Fruit fly (Drosophila melanogaster) whole organism, prepupa: ENCODE results near the gene Ten-m.

ENCODE experiments used
- Blimp-1 ChIP-seq: fragments of 200-800 bp; sonication (Bioruptor generic); optimal IDR thresholded peaks from 3 replicates; lab custom pipeline; 2017; ENCODE audit warnings: missing biosample characterization, missing genetic modification characterization, mild to moderate bottlenecking, moderate library complexity, missing genetic modification reagents
- CG10631 ChIP-seq: fragments of 200-800 bp; sonication (Bioruptor generic); optimal IDR thresholded peaks from 2 replicates; lab custom pipeline; 2016; ENCODE audit warnings: missing biosample characterization, missing genetic modification characterization
- CG10669 ChIP-seq: fragments of 200-800 bp; sonication (Bioruptor generic); optimal IDR thresholded peaks from 3 replicates; lab custom pipeline; 2018; ENCODE audit warnings: missing biosample characterization, mild to moderate bottlenecking, missing genetic modification characterization, moderate library complexity
- CG3032 ChIP-seq: fragments of 200-800 bp; optimal IDR thresholded peaks from 2 replicates; lab custom pipeline; 2019; ENCODE audit warnings: missing biosample characterization, mild to moderate bottlenecking, missing genetic modification characterization, moderate library complexity
- CG32006 ChIP-seq: fragments of 200-800 bp; sonication (Bioruptor generic); optimal IDR thresholded peaks from 3 replicates; lab custom pipeline; 2017; ENCODE audit warnings: missing biosample characterization, mild to moderate bottlenecking, missing genetic modification characterization
- CG4318 ChIP-seq: fragments of 200-800 bp; sonication (Bioruptor generic); optimal IDR thresholded peaks from 3 replicates; lab custom pipeline; 2017; ENCODE audit warnings: missing biosample characterization, mild to moderate bottlenecking, missing genetic modification characterization
- CG6163 ChIP-seq: fragments of 200-800 bp; sonication (Bioruptor generic); IDR thresholded peaks from 3 replicates; pipeline ENCODE4 v1.3.6; 2022; ENCODE audit warnings: missing biosample characterization, missing genetic modification characterization
- CG6276 ChIP-seq: fragments of 200-800 bp; sonication (Bioruptor generic); optimal IDR thresholded peaks from 2 replicates; lab custom pipeline; 2017; ENCODE audit warnings: missing biosample characterization, mild to moderate bottlenecking, missing genetic modification characterization
- CG6854 ChIP-seq: fragments of 200-800 bp; sonication (Bioruptor generic); optimal IDR thresholded peaks from 2 replicates; lab custom pipeline; 2017; ENCODE audit warnings: missing biosample characterization, mild to moderate bottlenecking, missing genetic modification characterization
- CG7368 ChIP-seq: fragments of 200-800 bp; sonication (Bioruptor generic); optimal IDR thresholded peaks from 3 replicates; lab custom pipeline; 2016; ENCODE audit warnings: missing biosample characterization, missing genetic modification characterization
- CG8119 ChIP-seq: fragments of 200-800 bp; sonication (Bioruptor generic); IDR thresholded peaks from 3 replicates; pipeline ENCODE4 v1.3.6; 2022; ENCODE audit warnings: missing biosample characterization, missing genetic modification characterization
- CG8319 ChIP-seq: fragments of 200-800 bp; sonication (Bioruptor generic); optimal IDR thresholded peaks from 3 replicates; lab custom pipeline; 2016; ENCODE audit warnings: missing biosample characterization, missing genetic modification characterization
- Eip75B ChIP-seq: fragments of 200-800 bp; sonication (Bioruptor generic); optimal IDR thresholded peaks from 3 replicates; lab custom pipeline; 2016; ENCODE audit warnings: missing biosample characterization, missing genetic modification characterization
- Eip93F ChIP-seq: fragments of 200-800 bp; sonication (Bioruptor generic); optimal IDR thresholded peaks from 2 replicates; lab custom pipeline; 2016; ENCODE audit warnings: missing biosample characterization, mild to moderate bottlenecking, missing genetic modification characterization
- Hr39 ChIP-seq: fragments of 200-800 bp; sonication (Bioruptor generic); optimal IDR thresholded peaks from 2 replicates; lab custom pipeline; 2016; ENCODE audit warnings: missing biosample characterization, missing genetic modification characterization
- Lpt ChIP-seq: fragments of 200-800 bp; sonication (Bioruptor generic); optimal IDR thresholded peaks from 3 replicates; lab custom pipeline; 2016; ENCODE audit warnings: missing biosample characterization, missing genetic modification characterization
- Met ChIP-seq: fragments of 200-800 bp; sonication (Bioruptor generic); optimal IDR thresholded peaks from 3 replicates; lab custom pipeline; 2016; ENCODE audit warnings: missing biosample characterization, missing genetic modification characterization
- Sox102F ChIP-seq: fragments of 200-800 bp; sonication (Bioruptor generic); optimal IDR thresholded peaks from 2 replicates; lab custom pipeline; 2016; ENCODE audit warnings: missing biosample characterization, mild to moderate bottlenecking, missing genetic modification characterization
- Sox14 ChIP-seq: fragments of 200-800 bp; sonication (Bioruptor generic); optimal IDR thresholded peaks from 3 replicates; lab custom pipeline; 2016; ENCODE audit warnings: missing biosample characterization, missing genetic modification characterization
- acj6 ChIP-seq: fragments of 200-800 bp; sonication (Bioruptor generic); optimal IDR thresholded peaks from 3 replicates; lab custom pipeline; 2016; ENCODE audit warnings: missing biosample characterization, missing genetic modification characterization
- dac ChIP-seq: fragments of 200-800 bp; sonication (Bioruptor generic); optimal IDR thresholded peaks from 2 replicates; lab custom pipeline; 2017; ENCODE audit warnings: missing biosample characterization, mild to moderate bottlenecking, missing genetic modification characterization
- dsx ChIP-seq: fragments of 200-800 bp; optimal IDR thresholded peaks from 3 replicates; lab custom pipeline; 2019; ENCODE audit warnings: missing biosample characterization, mild to moderate bottlenecking, missing genetic modification characterization, moderate library complexity; ENCODE audit not compliant: poor library complexity, severe bottlenecking
- eg ChIP-seq: fragments of 200-800 bp; sonication (Bioruptor generic); IDR thresholded peaks from 3 replicates; pipeline ENCODE4 v1.3.6; 2022; ENCODE audit warnings: missing biosample characterization, missing genetic modification characterization
- lz ChIP-seq: fragments of 200-800 bp; sonication (Bioruptor generic); optimal IDR thresholded peaks from 3 replicates; lab custom pipeline; 2016; ENCODE audit warnings: missing biosample characterization, missing genetic modification characterization
- net ChIP-seq: fragments of 200-800 bp; sonication (Bioruptor generic); optimal IDR thresholded peaks from 3 replicates; lab custom pipeline; 2016; ENCODE audit warnings: missing biosample characterization, missing genetic modification characterization
- pdm3 ChIP-seq: fragments of 200-800 bp; sonication (Bioruptor generic); optimal IDR thresholded peaks from 3 replicates; lab custom pipeline; 2016; ENCODE audit warnings: missing biosample characterization, missing genetic modification characterization
- salr ChIP-seq, 2 experiments: fragments of 200-800 bp; sonication (Bioruptor generic); optimal IDR thresholded peaks; 3 replicates each; lab custom pipeline; 2016 to 2018; ENCODE audit warnings: missing biosample characterization in 2 of 2, missing genetic modification characterization in 2 of 2, mild to moderate bottlenecking in 1 of 2
- ss ChIP-seq, 2 experiments: fragments of 200-800 bp; sonication (Bioruptor generic); optimal IDR thresholded peaks; 2 replicates in 1 of 2; 3 replicates in 1 of 2; lab custom pipeline; 2017 to 2018; ENCODE audit warnings: mild to moderate bottlenecking in 2 of 2, missing biosample characterization in 2 of 2, missing genetic modification characterization in 2 of 2, moderate library complexity in 1 of 2

Gene Ten-m

dm6 chr3L:22262797-22263423 is 144.8 kb downstream of the Ten-m start, which contains the start of the genes Rich and Ddx1 (continued):
- no peak for TF ChIP-seq CG10631
- TF ChIP-seq CG7368 (GFP tag; lab: Kevin White, UChicago): no peak
- TF ChIP-seq Lpt (GFP tag; lab: Kevin White, UChicago): no peak
- no peak for TF ChIP-seq salr (GFP tag; optimal IDR thresholded peaks at IDR 0.05; lab: Kevin White, UChicago)
- TF ChIP-seq CG8119: no peak
- peak; percentile 23 for TF ChIP-seq CG8319
- TF ChIP-seq CG4318: no peak
- peak; percentile 52 for TF ChIP-seq acj6 (GFP tag; lab: Kevin White, UChicago)
- TF ChIP-seq dsx: no peak
- peak; percentile 41 for TF ChIP-seq Sox14 (GFP tag; lab: Kevin White, UChicago)
- TF ChIP-seq dac: no peak
- no peak for TF ChIP-seq CG6854 (GFP tag; lab: Kevin White, UChicago)
- peak in 1 of 2 experiments; percentile 41 for TF ChIP-seq ss (GFP tag; optimal IDR thresholded peaks at IDR 0.05; lab: Kevin White, UChicago)
- TF ChIP-seq CG10669 (GFP tag; lab: Kevin White, UChicago): no peak
- TF ChIP-seq pdm3 (GFP tag; lab: Kevin White, UChicago): peak; percentile 62
- TF ChIP-seq Eip75B (GFP tag; lab: Kevin White, UChicago): peak; percentile 50
- TF ChIP-seq CG6163 (GFP tag; lab: Robert Waterston, UW): no peak
- TF ChIP-seq Eip93F (GFP tag; lab: Kevin White, UChicago): no peak
- peak; percentile 29; the same call in 1 of the 3 replicates for TF ChIP-seq eg (GFP tag; lab: Robert Waterston, UW)
- peak; percentile 58 for TF ChIP-seq Met (GFP tag; lab: Kevin White, UChicago)
- TF ChIP-seq CG3032: peak; percentile 35
- peak; percentile 33 for TF ChIP-seq Sox102F (GFP tag; lab: Kevin White, UChicago)
- TF ChIP-seq CG32006 (GFP tag; lab: Kevin White, UChicago): peak; percentile 53
- peak; percentile 53 for TF ChIP-seq lz (GFP tag; lab: Kevin White, UChicago)
- TF ChIP-seq Blimp-1: no peak
- no peak for TF ChIP-seq net
- TF ChIP-seq Hr39 (GFP tag; lab: Kevin White, UChicago): peak; percentile 37
- TF ChIP-seq CG6276 (GFP tag; lab: Kevin White, UChicago): no peak
